Fruit fly (Drosophila melanogaster): ENCODE measurements around the gene Polr2C.

The Polr2C gene

dm6 chr2L:13803032-13803661, 30.0 kb upstream of the Polr2C start, which contains the start of gene CAH1 (continued):
- TF ChIP-seq CG6175 (GFP tag; IDR thresholded peaks at IDR 0.05) (0 out of 3 replicates have a peak, but pooled peaks have one; percentile 61), pan (optimal IDR thresholded peaks at IDR 0.05) (no peak), pan (GFP tag; optimal IDR thresholded peaks at IDR 0.05 in 1 of 2, IDR thresholded peaks at IDR 0.05 in 1 of 2) (peak in 1 of 2 experiments; percentile 40), slbo (GFP tag; IDR thresholded peaks at IDR 0.05) (0 out of 2 replicates have a peak, but pooled peaks have one; percentile 5), Trl (optimal IDR thresholded peaks at IDR 0.05) (peak in 1 of 2 experiments; percentile 37), Trl (GFP tag; optimal IDR thresholded peaks at IDR 0.05) (no peak), amos (GFP tag; IDR thresholded peaks at IDR 0.05; ENCODE audit: partially characterized antibody) (peak; percentile 19; the same call in 1 of the 2 replicates), Gsc (GFP tag; IDR thresholded peaks at IDR 0.05) (no peak), klu (GFP tag; IDR thresholded peaks at IDR 0.05) (0 out of 2 replicates have a peak, but pooled peaks have one; percentile 16), CG30020 (tag; optimal IDR thresholded peaks at IDR 0.05) (no peak), CG8290 (GFP tag; optimal IDR thresholded peaks at IDR 0.05) (no peak), CG8290 (tag; optimal IDR thresholded peaks at IDR 0.05) (peak in 1 of 2 experiments; percentile 42), CG8765 (GFP tag; IDR thresholded peaks at IDR 0.05) (no peak), CG15514 (GFP tag; optimal IDR thresholded peaks at IDR 0.05) (peak; percentile 21), Hr78 (GFP tag; optimal IDR thresholded peaks at IDR 0.05) (peak in 1 of 2 experiments; percentile 96), ab (GFP tag; optimal IDR thresholded peaks at IDR 0.05) (no peak), Adf1 (GFP tag; IDR thresholded peaks at IDR 0.05) (peak; percentile 95), CG17328 (GFP tag; IDR thresholded peaks at IDR 0.05) (0 out of 2 replicates have a peak, but pooled peaks have one; percentile 9), exex (tag; optimal IDR thresholded peaks at IDR 0.05) (peak; percentile 71), HLHmδ (GFP tag; optimal IDR thresholded peaks at IDR 0.05) (no peak), Dbx (GFP tag; IDR thresholded peaks at IDR 0.05) (peak; percentile 44; the same call in 1 of the 3 replicates), abd-A (tag; optimal IDR thresholded peaks at IDR 0.05) (no peak), CG30403 (GFP tag; optimal IDR thresholded peaks at IDR 0.05) (no peak), corto (GFP tag; optimal IDR thresholded peaks at IDR 0.05) (no peak), D19A (tag; optimal IDR thresholded peaks at IDR 0.05) (no peak), sens (GFP tag) (peak; percentile 47), CG10543 (GFP tag; optimal IDR thresholded peaks at IDR 0.05) (peak; percentile 41), CG12769 (tag; optimal IDR thresholded peaks at IDR 0.05) (peak; percentile 83), Med (GFP tag) (peak; percentile 73), CG9932 (GFP tag; IDR thresholded peaks at IDR 0.05) (0 out of 2 replicates have a peak, but pooled peaks have one; percentile 43), Awh (GFP tag; IDR thresholded peaks at IDR 0.05) (no peak), BEAF-32 (GFP tag; optimal IDR thresholded peaks at IDR 0.05) (no peak), Ets65A (GFP tag) (peak; percentile 22)

dm6 chr2L:13803805-13804560, 29.2 kb upstream of the Polr2C start:
- TF ChIP-seq HmgZ (tag; optimal IDR thresholded peaks at IDR 0.05): no peak
- no peak for TF ChIP-seq Fer1 (GFP tag; optimal IDR thresholded peaks at IDR 0.05)
- TF ChIP-seq CG18599 (GFP tag; optimal IDR thresholded peaks at IDR 0.05): peak; percentile 26
- TF ChIP-seq Lim3 (GFP tag; IDR thresholded peaks at IDR 0.05): no peak
- peak; percentile 38 for TF ChIP-seq CG12769 (tag; optimal IDR thresholded peaks at IDR 0.05)
- peak; percentile 93 for TF ChIP-seq exex (tag; optimal IDR thresholded peaks at IDR 0.05)
- peak; percentile 22; the same call in 1 of the 3 replicates for TF ChIP-seq so (GFP tag; IDR thresholded peaks at IDR 0.05)
- no peak for TF ChIP-seq CoRest (tag; optimal IDR thresholded peaks at IDR 0.05)
- peak; percentile 94 for TF ChIP-seq CG7987 (GFP tag; optimal IDR thresholded peaks at IDR 0.05)
- peak; percentile 75 for TF ChIP-seq sd (tag; optimal IDR thresholded peaks at IDR 0.05)
- no peak for TF ChIP-seq CG12219 (GFP tag; optimal IDR thresholded peaks at IDR 0.05)
- TF ChIP-seq CG10565 (GFP tag; optimal IDR thresholded peaks at IDR 0.05): no peak
- peak; percentile 31 for TF ChIP-seq gro (GFP tag; optimal IDR thresholded peaks at IDR 0.05)
- peak; percentile 82 for TF ChIP-seq Deaf1 (tag; optimal IDR thresholded peaks at IDR 0.05)
- TF ChIP-seq Med (GFP tag): peak; percentile 64
- peak; percentile 10 for TF ChIP-seq BtbVII (GFP tag; optimal IDR thresholded peaks at IDR 0.05)
- TF ChIP-seq grn (GFP tag; optimal IDR thresholded peaks at IDR 0.05): peak; percentile 50
- no peak for TF ChIP-seq seq (GFP tag; IDR thresholded peaks at IDR 0.05)
- no peak for TF ChIP-seq ro (GFP tag; IDR thresholded peaks at IDR 0.05)
- no peak for TF ChIP-seq abd-A (tag; optimal IDR thresholded peaks at IDR 0.05)

Data from whole organism, embryonic.